Fruit fly (Drosophila melanogaster) ovary, adult (tissue): ENCODE data around the gene dpr19.

ENCODE experiments used
- CG17801 ChIP-seq: fragments of 200-800 bp; optimal IDR thresholded peaks from 2 replicates; lab custom pipeline; 2019; ENCODE audit warnings: missing biosample characterization, mild to moderate bottlenecking, missing genetic modification characterization, moderate library complexity; ENCODE audit not compliant: partially characterized antibody

The dpr19 gene

DNA sequence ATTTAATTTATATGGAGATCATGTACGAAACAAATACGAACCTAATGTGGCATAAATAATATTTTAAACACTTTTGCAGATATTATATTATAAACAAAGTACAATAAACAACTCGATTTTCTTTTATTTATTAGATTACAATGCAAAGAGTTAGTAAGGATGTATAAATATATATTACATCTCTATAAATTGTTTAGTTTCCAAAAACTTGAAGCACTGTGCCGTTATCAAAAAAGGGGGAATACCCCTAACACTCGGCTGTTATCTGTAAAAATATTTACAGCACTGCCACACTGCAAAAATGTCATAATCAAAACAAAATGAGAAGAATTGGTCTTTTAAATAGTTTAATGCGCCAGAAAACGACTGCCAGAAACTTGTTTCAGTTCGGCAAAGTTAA is 52.6 kb downstream of the dpr19 start, which contains the start of gene CG5188:
Gene CG5188 (plus strand): TSS at position 302 of the 400 bp plus-strand sequence.
- peak; percentile 17 for TF ChIP-seq CG17801 (GFP tag; lab: Kevin White, UChicago)
